Worm (Caenorhabditis elegans) whole organism, young adult: ENCODE results near the gene nhr-256.
A peak's percentile ranks its signal among the peaks of the same experiment; 100 is the strongest.

ENCODE experiments used
- C06A6.2 ChIP-seq: fragments of 200-800 bp; sonication (Bioruptor generic); conservative IDR thresholded peaks from 2 replicates; pipeline ENCODE4 v1.3.6; 2022; ENCODE audit warnings: missing genetic modification characterization, missing compliant biosample characterization
- C17E4.6 ChIP-seq: fragments of 200-800 bp; sonication (Bioruptor generic); IDR thresholded peaks from 2 replicates; pipeline ENCODE4 v1.3.6; 2022; ENCODE audit warnings: missing genetic modification reagents, missing genetic modification characterization, missing compliant biosample characterization
- D2030.7 ChIP-seq: fragments of 200-800 bp; sonication (Bioruptor generic); IDR thresholded peaks from 2 replicates; pipeline ENCODE4 v1.3.6; 2022; ENCODE audit warnings: missing genetic modification reagents, missing genetic modification characterization, missing compliant biosample characterization
- F33H1.4 ChIP-seq: fragments of 200-800 bp; sonication (Bioruptor generic); IDR thresholded peaks from 2 replicates; pipeline ENCODE4 v1.3.6; 2022; ENCODE audit warnings: missing genetic modification reagents, missing genetic modification characterization, missing compliant biosample characterization
- F57A8.1 ChIP-seq: fragments of 200-800 bp; sonication (Bioruptor generic); optimal IDR thresholded peaks from 2 replicates; lab custom pipeline; 2018; ENCODE audit warnings: mild to moderate bottlenecking, missing genetic modification characterization, moderate library complexity, missing compliant biosample characterization
- F57C9.4 ChIP-seq: sonication (generic microtip); optimal IDR thresholded peaks from 2 replicates; lab custom pipeline; 2017; ENCODE audit warnings: mild to moderate bottlenecking, missing genetic modification characterization, missing compliant biosample characterization
- K11D2.4 ChIP-seq: fragments of 200-800 bp; sonication (Bioruptor generic); IDR thresholded peaks from 2 replicates; pipeline ENCODE4 v1.3.6; 2022; ENCODE audit warnings: missing genetic modification reagents, missing genetic modification characterization, missing compliant biosample characterization
- Y67H2A.10 ChIP-seq: fragments of 200-800 bp; sonication (Bioruptor generic); conservative IDR thresholded peaks from 2 replicates; pipeline ENCODE4 v1.3.6; 2022; ENCODE audit warnings: missing genetic modification reagents, missing genetic modification characterization, missing compliant biosample characterization
- attf-5 ChIP-seq: fragments of 200-800 bp; sonication (Bioruptor generic); optimal IDR thresholded peaks from 2 replicates; lab custom pipeline; 2018; ENCODE audit warnings: mild to moderate bottlenecking, missing genetic modification characterization, missing compliant biosample characterization
- ccch-3 ChIP-seq: fragments of 200-800 bp; sonication (Bioruptor generic); optimal IDR thresholded peaks from 2 replicates; lab custom pipeline; 2018; ENCODE audit warnings: mild to moderate bottlenecking, missing genetic modification characterization, missing compliant biosample characterization
- ceh-91 ChIP-seq: fragments of 200-800 bp; sonication (Bioruptor generic); IDR thresholded peaks from 2 replicates; pipeline ENCODE4 v1.3.6; 2022; ENCODE audit warnings: missing genetic modification reagents, missing genetic modification characterization, missing compliant biosample characterization
- dpl-1 ChIP-seq: fragments of 150-350 bp; optimal IDR thresholded peaks from 2 replicates; lab custom pipeline; 2014; ENCODE audit warnings: missing biosample characterization, missing genetic modification reagents, missing genetic modification characterization
- egrh-3 ChIP-seq: fragments of 200-800 bp; sonication (Bioruptor generic); IDR thresholded peaks from 2 replicates; pipeline ENCODE4 v1.3.6; 2022; ENCODE audit warnings: missing genetic modification reagents, missing genetic modification characterization, missing compliant biosample characterization
- ets-4 ChIP-seq: fragments of 200-800 bp; sonication (Bioruptor generic); optimal IDR thresholded peaks from 2 replicates; lab custom pipeline; 2018; ENCODE audit warnings: mild to moderate bottlenecking, missing genetic modification characterization, missing compliant biosample characterization
- fkh-3 ChIP-seq: sonication (generic microtip); optimal IDR thresholded peaks from 2 replicates; lab custom pipeline; 2016; ENCODE audit warnings: mild to moderate bottlenecking, missing genetic modification characterization, missing compliant biosample characterization
- hmg-20 ChIP-seq: fragments of 200-800 bp; sonication (Bioruptor generic); IDR thresholded peaks from 2 replicates; pipeline ENCODE4 v1.3.6; 2022; ENCODE audit warnings: missing genetic modification reagents, missing genetic modification characterization, missing compliant biosample characterization
- hsf-1 ChIP-seq: fragments of 200-800 bp; sonication (Bioruptor generic); IDR thresholded peaks from 2 replicates; pipeline ENCODE4 v1.3.6; 2022; ENCODE audit warnings: missing genetic modification reagents, missing genetic modification characterization, missing compliant biosample characterization
- lag-1 ChIP-seq: fragments of 200-800 bp; sonication (Bioruptor generic); IDR thresholded peaks from 2 replicates; pipeline ENCODE4 v1.3.6; 2022; ENCODE audit warnings: missing genetic modification reagents, missing genetic modification characterization, missing compliant biosample characterization
- let-526 ChIP-seq: fragments of 200-800 bp; sonication (Bioruptor generic); IDR thresholded peaks from 2 replicates; pipeline ENCODE4 v1.3.6; 2022; ENCODE audit warnings: missing genetic modification reagents, missing genetic modification characterization, missing compliant biosample characterization
- lir-1 ChIP-seq: fragments of 200-800 bp; sonication (Bioruptor generic); conservative IDR thresholded peaks from 2 replicates; pipeline ENCODE4 v1.3.6; 2022; ENCODE audit warnings: missing genetic modification reagents, missing genetic modification characterization, missing compliant biosample characterization
- lsl-1 ChIP-seq: fragments of 200-800 bp; sonication (Bioruptor generic); optimal IDR thresholded peaks from 2 replicates; lab custom pipeline; 2018; ENCODE audit warnings: mild to moderate bottlenecking, missing genetic modification characterization, moderate library complexity, missing compliant biosample characterization
- madf-6 ChIP-seq: fragments of 200-800 bp; sonication (Bioruptor generic); IDR thresholded peaks from 2 replicates; pipeline ENCODE4 v1.3.6; 2022; ENCODE audit warnings: missing genetic modification reagents, missing genetic modification characterization, missing compliant biosample characterization
- madf-8 ChIP-seq: fragments of 200-800 bp; sonication (Bioruptor generic); conservative IDR thresholded peaks from 2 replicates; pipeline ENCODE4 v1.3.6; 2022; ENCODE audit warnings: missing genetic modification reagents, missing genetic modification characterization, missing compliant biosample characterization
- rcor-1 ChIP-seq: fragments of 200-800 bp; sonication (Bioruptor generic); IDR thresholded peaks from 2 replicates; pipeline ENCODE4 v1.3.6; 2022; ENCODE audit warnings: missing genetic modification reagents, missing genetic modification characterization, missing compliant biosample characterization
- rec-8 ChIP-seq, 2 experiments: sonication (generic microtip); optimal IDR thresholded peaks; 2 replicates each; lab custom pipeline; 2016; ENCODE audit warnings: mild to moderate bottlenecking in 2 of 2, missing genetic modification characterization in 2 of 2, missing genetic modification reagents in 2 of 2, missing genotype in 2 of 2, missing biosample characterization in 1 of 2, missing compliant biosample characterization in 1 of 2, moderate library complexity in 1 of 2
- sea-2 ChIP-seq: fragments of 200-800 bp; sonication (Bioruptor generic); IDR thresholded peaks from 2 replicates; pipeline ENCODE4 v1.3.6; 2022; ENCODE audit warnings: missing genetic modification characterization, missing compliant biosample characterization
- snpc-1.1 ChIP-seq: sonication (generic microtip); optimal IDR thresholded peaks from 2 replicates; lab custom pipeline; 2017; ENCODE audit warnings: missing genetic modification characterization, mild to moderate bottlenecking, missing compliant biosample characterization, antibody characterized with exemption, moderate library complexity, missing genotype, missing genetic modification reagents; ENCODE audit not compliant: insufficient read depth
- somi-1 ChIP-seq: fragments of 200-800 bp; sonication (Bioruptor generic); optimal IDR thresholded peaks from 2 replicates; lab custom pipeline; 2018; ENCODE audit warnings: mild to moderate bottlenecking, missing genetic modification characterization, missing compliant biosample characterization
- tlf-1 ChIP-seq: fragments of 200-800 bp; sonication (Bioruptor generic); optimal IDR thresholded peaks from 2 replicates; lab custom pipeline; 2018; ENCODE audit warnings: mild to moderate bottlenecking, missing genetic modification characterization, missing compliant biosample characterization
- unc-130 ChIP-seq: sonication (generic microtip); optimal IDR thresholded peaks from 2 replicates; lab custom pipeline; 2016; ENCODE audit warnings: missing genetic modification reagents, missing genetic modification characterization, missing compliant biosample characterization
- unc-62 ChIP-seq: fragments of 150-350 bp; optimal IDR thresholded peaks from 2 replicates; lab custom pipeline; 2014; ENCODE audit warnings: missing biosample characterization, missing genetic modification reagents, missing genetic modification characterization
- xnd-1 ChIP-seq: sonication (generic microtip); optimal IDR thresholded peaks from 2 replicates; lab custom pipeline; 2016; ENCODE audit warnings: missing genotype, missing genetic modification reagents, missing genetic modification characterization, missing compliant biosample characterization
- zfh-2 ChIP-seq: fragments of 200-800 bp; sonication (Bioruptor generic); conservative IDR thresholded peaks from 2 replicates; pipeline ENCODE4 v1.3.6; 2022; ENCODE audit warnings: missing genetic modification reagents, missing genetic modification characterization, missing compliant biosample characterization
- ztf-6 ChIP-seq: fragments of 200-800 bp; sonication (Bioruptor generic); IDR thresholded peaks from 2 replicates; pipeline ENCODE4 v1.3.6; 2022; ENCODE audit warnings: missing genetic modification reagents, missing genetic modification characterization, missing compliant biosample characterization

nhr-256 gene

DNA sequence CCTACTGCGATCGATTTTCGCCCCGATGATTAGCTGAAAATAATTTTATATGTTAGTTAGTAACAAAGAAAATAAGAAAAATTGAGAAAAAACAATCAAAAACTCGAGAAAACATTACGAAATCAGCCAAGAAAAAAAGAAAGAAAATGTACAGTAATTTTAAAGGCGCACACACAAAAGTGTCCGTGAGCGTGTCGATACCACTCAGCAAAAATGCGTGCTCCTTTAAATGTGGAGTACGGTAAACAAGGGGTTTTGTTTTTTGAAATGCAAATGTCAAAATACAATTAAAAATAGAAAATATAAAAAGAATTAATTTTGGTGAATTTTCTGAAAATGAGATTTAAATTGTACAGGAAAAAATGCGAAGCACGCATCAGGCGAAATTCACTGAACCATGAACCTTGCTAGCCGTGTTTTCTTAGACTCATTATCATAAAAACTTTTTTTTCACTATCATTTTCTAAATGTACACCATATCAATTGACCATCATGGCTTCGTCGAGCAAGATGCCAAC is 41.9 kb upstream of the nhr-256 start, which contains the start of gene srw-90:
TSS of gene srw-90 (plus strand) at position 468 of the 518 bp plus-strand sequence.
- peak; percentile 72 for TF ChIP-seq madf-6
- peak; percentile 85 for TF ChIP-seq lsl-1 (GFP tag; lab: Kevin White, UChicago)
- TF ChIP-seq xnd-1, result peak; percentile 45
- no peak for TF ChIP-seq unc-62 (GFP tag; lab: Kevin White, UChicago)
- peak; percentile 73 for TF ChIP-seq F33H1.4

DNA sequence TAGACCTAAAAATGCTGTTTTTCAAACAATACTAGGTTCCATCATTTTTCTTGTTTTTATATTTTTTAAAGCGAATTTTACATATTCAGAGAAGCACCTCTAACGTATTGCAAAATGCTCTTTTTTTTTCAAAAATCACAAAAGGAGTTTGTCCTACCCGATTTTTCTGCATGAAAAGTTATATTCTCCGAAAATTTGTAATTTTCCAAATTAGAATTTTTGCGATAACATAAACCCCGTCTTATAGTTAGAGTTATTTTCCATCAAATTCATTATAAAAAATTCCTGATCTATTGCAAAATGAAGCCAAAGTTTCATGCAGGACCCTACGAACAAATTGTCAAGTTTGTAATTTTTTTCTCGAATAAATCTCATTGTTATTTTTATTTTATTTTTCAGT is 35.1 kb upstream of the nhr-256 start, which contains the start of gene srw-99:
TSS of gene srw-99 (plus strand) at position 301 of the 400 bp plus-strand sequence.
- TF ChIP-seq attf-5 (no peak), C06A6.2 (no peak), ztf-6 (GFP tag; lab: Robert Waterston, UW) (no peak), rcor-1 (no peak), F57A8.1 (GFP tag; lab: Kevin White, UChicago) (no peak), ccch-3 (GFP tag; lab: Kevin White, UChicago) (no peak), zfh-2 (GFP tag; lab: Robert Waterston, UW) (no peak), sea-2 (no peak), K11D2.4 (GFP tag; lab: Robert Waterston, UW) (no peak), lir-1 (no peak), ets-4 (GFP tag; lab: Kevin White, UChicago) (no peak), D2030.7 (GFP tag; lab: Robert Waterston, UW) (no peak), F57C9.4 (tag; lab: Kevin White, UChicago) (no peak), madf-8 (GFP tag; lab: Robert Waterston, UW) (no peak), somi-1 (no peak), rec-8 (tag; optimal IDR thresholded peaks at IDR 0.05; lab: Kevin White, UChicago) (no peak), tlf-1 (no peak), let-526 (no peak), fkh-3 (tag; lab: Kevin White, UChicago) (no peak), ceh-91 (GFP tag; lab: Robert Waterston, UW) (no peak)

DNA sequence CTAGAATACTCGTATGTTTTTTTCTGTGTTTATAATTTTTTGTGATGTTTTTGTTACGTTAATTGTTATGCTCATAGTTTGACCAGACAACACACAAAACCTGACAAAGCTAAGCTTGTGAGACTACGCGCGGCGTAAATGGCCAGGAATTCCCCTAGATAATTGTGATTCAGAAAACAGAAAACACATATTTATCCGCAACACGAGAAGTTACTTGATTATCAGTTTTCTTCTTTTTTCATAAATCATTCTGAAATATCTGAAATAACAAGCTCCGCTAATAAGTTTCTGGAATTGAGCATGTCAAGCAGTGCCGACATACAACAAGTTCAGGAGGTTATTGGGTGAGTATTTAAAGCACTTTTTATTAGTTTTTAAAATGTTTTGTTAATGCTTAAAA is 32.7 kb upstream of the nhr-256 start, which contains the start of gene srw-100:
TSS of gene srw-100 (plus strand) at position 301 of the 400 bp plus-strand sequence.
- TF ChIP-seq Y67H2A.10 (GFP tag; lab: Robert Waterston, UW), result no peak
- no peak for TF ChIP-seq lag-1 (GFP tag; lab: Robert Waterston, UW)
- TF ChIP-seq unc-130 (GFP tag; lab: Kevin White, UChicago), result no peak
- no peak for TF ChIP-seq hsf-1 (GFP tag; lab: Robert Waterston, UW)
- no peak for TF ChIP-seq sea-2
- no peak for TF ChIP-seq egrh-3 (GFP tag; lab: Robert Waterston, UW)
- TF ChIP-seq rcor-1, result no peak
- TF ChIP-seq snpc-1.1 (tag; lab: Kevin White, UChicago), result no peak
- no peak for TF ChIP-seq dpl-1 (GFP tag; lab: Kevin White, UChicago)
- TF ChIP-seq ccch-3 (GFP tag; lab: Kevin White, UChicago), result no peak
- TF ChIP-seq hmg-20, result no peak

DNA sequence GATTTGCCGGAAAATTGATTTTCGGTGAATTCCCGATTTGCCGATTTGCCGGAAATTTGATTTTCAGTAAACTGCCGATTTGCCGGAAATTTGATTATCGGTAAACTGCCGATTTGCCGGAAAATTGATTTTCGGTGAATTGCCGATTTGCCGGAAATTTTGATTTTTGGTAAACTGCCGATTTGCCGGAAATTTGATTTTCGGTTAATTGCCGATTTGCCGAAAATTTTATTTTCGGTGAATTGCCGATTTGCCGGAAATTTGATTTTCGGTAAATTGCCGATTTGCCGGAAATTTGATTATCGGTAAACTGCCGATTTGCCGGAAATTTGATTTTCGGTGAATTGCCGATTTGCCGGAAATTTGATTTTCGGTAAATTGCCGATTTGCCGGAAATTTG is 31.1 kb upstream of the nhr-256 start:
- TF ChIP-seq C17E4.6 (GFP tag; lab: Robert Waterston, UW), result peak; percentile 34; the same call in 1 of the 2 replicates
